Fruit fly (Drosophila melanogaster): ENCODE data around the gene GILT2.
A peak's percentile ranks its signal among the peaks of the same experiment; 100 is the strongest.

GILT2 gene

DNA sequence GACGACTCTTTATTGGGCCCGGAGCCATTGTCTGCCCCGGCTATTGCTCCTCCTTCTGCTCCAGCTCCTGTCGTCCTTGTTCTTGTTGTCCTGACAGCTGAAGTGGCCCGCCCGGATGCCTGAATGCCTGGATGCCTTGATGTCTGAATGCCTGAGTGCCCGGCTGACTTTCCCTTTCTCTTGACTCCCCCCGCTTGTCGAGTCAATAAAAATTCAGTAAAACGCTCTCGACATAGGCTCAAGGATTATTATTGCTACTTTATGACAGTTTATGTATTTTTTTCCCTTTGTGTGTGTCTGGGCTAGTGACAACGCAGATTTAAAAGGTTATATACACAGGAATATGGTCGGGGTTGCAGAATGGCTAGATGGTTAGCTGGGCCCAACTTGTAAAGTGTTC is 28.9 kb upstream of the GILT2 start:
- TF ChIP-seq CG9705 (GFP tag; optimal IDR thresholded peaks at IDR 0.05), result no peak
- TF ChIP-seq GATAd (GFP tag; optimal IDR thresholded peaks at IDR 0.05), result no peak
- no peak for TF ChIP-seq h (GFP tag; optimal IDR thresholded peaks at IDR 0.05)
- no peak for TF ChIP-seq psq (GFP tag; optimal IDR thresholded peaks at IDR 0.05)
- TF ChIP-seq br (GFP tag; optimal IDR thresholded peaks at IDR 0.05), result no peak
- no peak for TF ChIP-seq woc (GFP tag; optimal IDR thresholded peaks at IDR 0.05)
- TF ChIP-seq OdsH (GFP tag; optimal IDR thresholded peaks at IDR 0.05), result no peak
- TF ChIP-seq dmrt93B (GFP tag; optimal IDR thresholded peaks at IDR 0.05), result no peak
- TF ChIP-seq tai (GFP tag; optimal IDR thresholded peaks at IDR 0.05), result no peak
- TF ChIP-seq jim (GFP tag; optimal IDR thresholded peaks at IDR 0.05), result no peak
- no peak for TF ChIP-seq Abd-B (GFP tag; optimal IDR thresholded peaks at IDR 0.05)
- TF ChIP-seq dl (GFP tag; optimal IDR thresholded peaks at IDR 0.05; ENCODE audit: insufficient read depth in 1 of 2, partially characterized antibody in 2 of 2), result no peak
- no peak for TF ChIP-seq Vsx2 (GFP tag; optimal IDR thresholded peaks at IDR 0.05; ENCODE audit: partially characterized antibody)
- no peak for TF ChIP-seq pan (optimal IDR thresholded peaks at IDR 0.05)
- no peak for TF ChIP-seq CG32264 (GFP tag; optimal IDR thresholded peaks at IDR 0.05)

DNA sequence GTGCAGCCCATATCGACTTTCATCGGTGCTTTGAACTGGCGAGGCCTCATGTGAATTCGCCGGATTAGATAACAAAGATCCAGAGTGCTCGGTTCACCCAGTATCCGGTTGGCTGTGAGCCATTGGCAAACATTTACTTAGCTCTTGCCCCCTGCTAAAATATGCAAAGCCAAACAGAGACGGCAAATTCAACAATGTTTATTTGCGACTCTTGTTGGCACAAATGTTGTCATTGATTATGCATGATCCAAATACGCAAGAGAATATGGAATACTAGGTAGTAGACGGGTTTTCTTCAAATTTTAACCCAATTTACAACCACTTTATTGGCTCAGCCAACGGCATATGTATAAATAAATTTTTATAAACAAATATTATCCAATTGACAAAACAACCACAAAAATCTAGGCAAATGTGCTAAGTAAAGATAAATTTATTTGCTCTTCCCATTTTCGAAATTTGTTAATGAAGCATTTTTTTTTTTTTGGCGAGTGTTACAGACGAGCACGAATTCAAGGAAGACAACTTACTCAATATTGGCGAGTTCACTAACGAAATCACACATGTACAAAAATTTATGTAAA is 26.1 kb upstream of the GILT2 start:
- no peak for TF ChIP-seq Vsx2 (GFP tag; optimal IDR thresholded peaks at IDR 0.05; ENCODE audit: partially characterized antibody)
- peak; percentile 60 for TF ChIP-seq psq (GFP tag; optimal IDR thresholded peaks at IDR 0.05)
- no peak for TF ChIP-seq CrebA (GFP tag; optimal IDR thresholded peaks at IDR 0.05; ENCODE audit: borderline replicate concordance)
- peak; percentile 65 for TF ChIP-seq GATAd (GFP tag; optimal IDR thresholded peaks at IDR 0.05)
- no peak for TF ChIP-seq lola (GFP tag; optimal IDR thresholded peaks at IDR 0.05)
- TF ChIP-seq OdsH (GFP tag; optimal IDR thresholded peaks at IDR 0.05), result peak; percentile 87
- TF ChIP-seq rgr (GFP tag; optimal IDR thresholded peaks at IDR 0.05), result peak; percentile 90
- peak in 1 of 2 experiments; percentile 80 for TF ChIP-seq foxo (GFP tag; optimal IDR thresholded peaks at IDR 0.05)
- TF ChIP-seq pan (optimal IDR thresholded peaks at IDR 0.05), result no peak
- peak; percentile 81 for TF ChIP-seq br (GFP tag; optimal IDR thresholded peaks at IDR 0.05)
- no peak for TF ChIP-seq Hr78 (GFP tag; optimal IDR thresholded peaks at IDR 0.05)
- no peak for TF ChIP-seq woc (GFP tag; optimal IDR thresholded peaks at IDR 0.05)
- no peak for TF ChIP-seq Dif (GFP tag; optimal IDR thresholded peaks at IDR 0.05; ENCODE audit: partially characterized antibody)
- peak; percentile 23 for TF ChIP-seq sage (GFP tag; optimal IDR thresholded peaks at IDR 0.05)
- TF ChIP-seq Rel (GFP tag; optimal IDR thresholded peaks at IDR 0.05), result no peak
- TF ChIP-seq Rel (tag; optimal IDR thresholded peaks at IDR 0.05), result no peak
- TF ChIP-seq Hnf4 (GFP tag; optimal IDR thresholded peaks at IDR 0.05), result peak; percentile 82
- no peak for TF ChIP-seq jim (GFP tag; optimal IDR thresholded peaks at IDR 0.05)
- TF ChIP-seq ey (GFP tag; optimal IDR thresholded peaks at IDR 0.05), result peak; percentile 56
- TF ChIP-seq Abd-B (GFP tag; optimal IDR thresholded peaks at IDR 0.05), result no peak
- no peak for TF ChIP-seq Dfd (GFP tag; optimal IDR thresholded peaks at IDR 0.05)
- TF ChIP-seq dsf (GFP tag; optimal IDR thresholded peaks at IDR 0.05; ENCODE audit: borderline replicate concordance), result peak; percentile 68
- TF ChIP-seq Myc (optimal IDR thresholded peaks at IDR 0.05), result no peak
- peak; percentile 35 for TF ChIP-seq CG32264 (GFP tag; optimal IDR thresholded peaks at IDR 0.05)
- TF ChIP-seq dl (GFP tag; optimal IDR thresholded peaks at IDR 0.05; ENCODE audit: insufficient read depth in 1 of 2, partially characterized antibody in 2 of 2), result no peak
- peak; percentile 60 for TF ChIP-seq Sp1 (GFP tag; optimal IDR thresholded peaks at IDR 0.05)
- peak; percentile 72 for TF ChIP-seq dmrt93B (GFP tag; optimal IDR thresholded peaks at IDR 0.05)
- TF ChIP-seq h (GFP tag; optimal IDR thresholded peaks at IDR 0.05), result peak; percentile 84
- TF ChIP-seq brk (GFP tag; optimal IDR thresholded peaks at IDR 0.05), result peak; percentile 56
- no peak for TF ChIP-seq N (GFP tag; optimal IDR thresholded peaks at IDR 0.05)
- TF ChIP-seq usp (GFP tag; optimal IDR thresholded peaks at IDR 0.05), result no peak
- peak; percentile 41 for TF ChIP-seq tai (GFP tag; optimal IDR thresholded peaks at IDR 0.05)
- peak; percentile 90 for TF ChIP-seq Hr83 (GFP tag; optimal IDR thresholded peaks at IDR 0.05; ENCODE audit: poor library complexity, severe bottlenecking)
- TF ChIP-seq sv (GFP tag; optimal IDR thresholded peaks at IDR 0.05), result peak; percentile 45
- TF ChIP-seq HLH106 (tag; optimal IDR thresholded peaks at IDR 0.05), result peak; percentile 53
- no peak for TF ChIP-seq Mio (GFP tag; optimal IDR thresholded peaks at IDR 0.05)
- TF ChIP-seq fru (GFP tag; optimal IDR thresholded peaks at IDR 0.05), result peak; percentile 74
- peak; percentile 53 for TF ChIP-seq CG9705 (GFP tag; optimal IDR thresholded peaks at IDR 0.05)
- no peak for TF ChIP-seq Jra (GFP tag; optimal IDR thresholded peaks at IDR 0.05)

Measured in whole organism, wandering third instar larva.